Fruit fly (Drosophila melanogaster) whole organism, pupa: Measurements from ENCODE around the gene CG11590.
A peak's percentile ranks its signal among the peaks of the same experiment; 100 is the strongest.

Experiments
- CG10348 ChIP-seq: fragments of 200-800 bp; sonication (Bioruptor generic); IDR thresholded peaks from 2 replicates; pipeline ENCODE4 v1.3.6; 2022; ENCODE audit warnings: missing biosample characterization, missing genetic modification characterization
- CG13204 ChIP-seq: fragments of 200-800 bp; sonication (Bioruptor generic); optimal IDR thresholded peaks from 2 replicates; lab custom pipeline; 2018; ENCODE audit warnings: missing biosample characterization, mild to moderate bottlenecking, missing genetic modification characterization, moderate library complexity
- CG14655 ChIP-seq: fragments of 200-800 bp; sonication (Bioruptor generic); optimal IDR thresholded peaks from 3 replicates; lab custom pipeline; 2017; ENCODE audit warnings: mild to moderate bottlenecking, missing biosample characterization, missing genetic modification reagents, missing genetic modification characterization
- CG15710 ChIP-seq: fragments of 200-800 bp; sonication (Bioruptor generic); optimal IDR thresholded peaks from 2 replicates; lab custom pipeline; 2018; ENCODE audit warnings: missing biosample characterization, mild to moderate bottlenecking, missing genetic modification characterization, moderate library complexity
- CG32121 ChIP-seq: fragments of 200-800 bp; sonication (Bioruptor generic); IDR thresholded peaks from 2 replicates; pipeline ENCODE4 v1.3.6; 2022; ENCODE audit warnings: missing biosample characterization, missing genetic modification characterization
- CG34367 ChIP-seq: fragments of 200-800 bp; sonication (Bioruptor generic); optimal IDR thresholded peaks from 2 replicates; lab custom pipeline; 2018; ENCODE audit warnings: missing biosample characterization, mild to moderate bottlenecking, missing genetic modification characterization
- CG4496 ChIP-seq: fragments of 200-800 bp; sonication (Bioruptor generic); IDR thresholded peaks from 3 replicates; pipeline ENCODE4 v1.3.6; 2022; ENCODE audit warnings: missing biosample characterization, missing genetic modification characterization
- CG9948 ChIP-seq: fragments of 200-800 bp; sonication (Bioruptor generic); optimal IDR thresholded peaks from 2 replicates; lab custom pipeline; 2018; ENCODE audit warnings: missing biosample characterization, mild to moderate bottlenecking, missing genetic modification characterization, moderate library complexity
- D1 ChIP-seq: fragments of 200-800 bp; sonication (Bioruptor generic); optimal IDR thresholded peaks from 2 replicates; lab custom pipeline; 2018; ENCODE audit warnings: missing biosample characterization, mild to moderate bottlenecking, missing genetic modification characterization, moderate library complexity
- EcR ChIP-seq: fragments of 200-800 bp; sonication (Bioruptor generic); optimal IDR thresholded peaks from 3 replicates; lab custom pipeline; 2019; ENCODE audit warnings: missing biosample characterization, missing genetic modification characterization, mild to moderate bottlenecking, moderate library complexity, missing genetic modification reagents
- Pif1B ChIP-seq: fragments of 200-800 bp; sonication (Bioruptor generic); optimal IDR thresholded peaks from 3 replicates; lab custom pipeline; 2016; ENCODE audit warnings: missing biosample characterization, missing genetic modification characterization
- rn ChIP-seq: fragments of 200-800 bp; sonication (Bioruptor generic); IDR thresholded peaks from 2 replicates; pipeline ENCODE4 v1.3.6; 2022; ENCODE audit warnings: missing biosample characterization, missing genetic modification characterization

- TF ChIP-seq EcR (GFP tag; lab: Kevin White, UChicago) (no peak), CG32121 (GFP tag; lab: Robert Waterston, UW) (peak; percentile 51), CG15710 (tag; lab: Kevin White, UChicago) (peak; percentile 6), CG34367 (tag; lab: Kevin White, UChicago) (no peak), CG14655 (GFP tag; lab: Kevin White, UChicago) (peak; percentile 43), rn (GFP tag; lab: Robert Waterston, UW) (no peak), CG10348 (GFP tag; lab: Robert Waterston, UW) (no peak), CG9948 (no peak), CG13204 (no peak), Pif1B (GFP tag; lab: Kevin White, UChicago) (no peak), D1 (tag; lab: Kevin White, UChicago) (no peak), CG4496 (0 out of 3 replicates have a peak, but pooled peaks have one; percentile 21)
These were observed 15.9 kb downstream of the CG11590 start for dm6 chrX:14215834-14216233.
